Fruit fly (Drosophila melanogaster): Measurements from ENCODE around the gene tgy.

- TF ChIP-seq ss (GFP tag; optimal IDR thresholded peaks at IDR 0.05) (no peak), esn (GFP tag; optimal IDR thresholded peaks at IDR 0.05) (no peak), CG16779 (tag; optimal IDR thresholded peaks at IDR 0.05) (no peak), Sox102F (GFP tag; optimal IDR thresholded peaks at IDR 0.05) (no peak)
Observed at dm6 chrX:19171926-19172325, 44.8 kb upstream of the tgy start.
